Worm (Caenorhabditis elegans): ENCODE results near the gene degl-1.

DNA sequence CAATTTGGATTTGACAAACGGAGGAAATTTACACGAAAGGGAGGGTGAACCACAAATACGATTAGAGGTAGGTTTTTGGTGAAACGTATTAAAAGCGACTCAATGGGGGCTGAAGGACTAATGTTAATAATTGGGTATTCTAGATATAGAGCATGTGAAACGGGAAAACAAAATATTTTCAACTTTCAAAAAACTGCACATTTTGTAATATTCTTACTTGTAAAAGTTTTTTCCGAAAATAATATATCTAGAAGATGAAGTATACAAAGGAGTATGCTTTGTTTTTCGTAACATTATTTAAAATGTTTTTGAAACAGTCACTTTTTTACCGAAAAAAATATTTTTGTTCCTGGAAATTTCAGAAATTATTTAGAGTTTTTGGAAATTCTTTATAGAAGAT, 29.3 kb downstream of the degl-1 start:
- TF ChIP-seq ama-1 (optimal IDR thresholded peaks at IDR 0.05), result no peak
- no peak for TF ChIP-seq flt-1 (GFP tag; IDR thresholded peaks at IDR 0.05)
- no peak for TF ChIP-seq ets-7 (tag; optimal IDR thresholded peaks at IDR 0.05)
- no peak for TF ChIP-seq scrt-1 (GFP tag; IDR thresholded peaks at IDR 0.05)
- no peak for TF ChIP-seq hnd-1 (tag; optimal IDR thresholded peaks at IDR 0.05)
- TF ChIP-seq tra-4 (tag; optimal IDR thresholded peaks at IDR 0.05), result no peak
- TF ChIP-seq hmbx-1 (tag; optimal IDR thresholded peaks at IDR 0.05), result no peak
- TF ChIP-seq pes-1 (GFP tag; IDR thresholded peaks at IDR 0.05), result no peak
- TF ChIP-seq ceh-36 (tag; optimal IDR thresholded peaks at IDR 0.05), result no peak
- no peak for TF ChIP-seq sea-1 (GFP tag; conservative IDR thresholded peaks at IDR 0.05)
- no peak for TF ChIP-seq ceh-13 (GFP tag; optimal IDR thresholded peaks at IDR 0.05)
- TF ChIP-seq F13C5.2 (tag; optimal IDR thresholded peaks at IDR 0.05), result no peak
- no peak for TF ChIP-seq tbx-11 (GFP tag; IDR thresholded peaks at IDR 0.05)
